Worm (Caenorhabditis elegans): ENCODE measurements around the gene trr-1.

DNA sequence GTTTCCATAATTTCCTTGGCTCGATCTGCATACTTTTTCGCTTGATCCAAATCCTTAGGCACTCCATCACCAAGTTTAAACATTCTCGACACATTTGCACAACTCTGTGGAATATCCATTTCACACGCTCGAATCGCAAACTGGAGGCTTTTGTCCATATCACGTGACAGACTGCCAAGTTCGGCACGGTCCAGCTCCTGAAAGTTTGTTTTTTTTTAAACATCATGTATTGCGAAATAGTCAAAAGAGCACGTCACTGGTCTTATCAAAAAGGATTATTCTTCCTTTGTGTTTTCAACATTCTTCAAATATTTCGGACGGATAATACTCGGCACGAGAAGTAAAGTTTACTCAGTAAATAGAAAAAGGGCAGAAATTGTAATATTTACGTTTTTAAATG is 26.5 kb downstream of the trr-1 start:
- no peak for TF ChIP-seq pha-4 (GFP tag; IDR thresholded peaks at IDR 0.05)
- no peak for TF ChIP-seq pha-4 (tag; optimal IDR thresholded peaks at IDR 0.05)
- no peak for TF ChIP-seq lin-29 (GFP tag; IDR thresholded peaks at IDR 0.05)
- no peak for TF ChIP-seq unc-62 (GFP tag; optimal IDR thresholded peaks at IDR 0.05 in 1 of 2)
- no peak for TF ChIP-seq unc-62 (tag; optimal IDR thresholded peaks at IDR 0.05)
- TF ChIP-seq T26A8.4 (GFP tag; IDR thresholded peaks at IDR 0.05): no peak

All from whole organism, L4 larva.